Worm (Caenorhabditis elegans): ENCODE results near the gene Y38E10A.22.

Gene Y38E10A.22

ce11 chrII:12679635-12680034, 2.0 kb upstream of the Y38E10A.22 start, which contains the start of the genes Y38E10A.33 and cox-10 (continued):
- TF ChIP-seq unc-30 (tag; optimal IDR thresholded peaks at IDR 0.05): no peak
- TF ChIP-seq skn-1 (tag; optimal IDR thresholded peaks at IDR 0.05): peak; percentile 71
- no peak for TF ChIP-seq ceh-63 (GFP tag; optimal IDR thresholded peaks at IDR 0.05)
- TF ChIP-seq elt-3 (tag; optimal IDR thresholded peaks at IDR 0.05): peak in 1 of 6 experiments; percentile 54
- peak; percentile 65 for TF ChIP-seq C16A3.4 (tag; optimal IDR thresholded peaks at IDR 0.05)
- TF ChIP-seq nhr-237 (tag; optimal IDR thresholded peaks at IDR 0.05): no peak
- TF ChIP-seq nhr-12 (tag; optimal IDR thresholded peaks at IDR 0.05): no peak
- peak; percentile 80 for TF ChIP-seq nhr-85 (tag)
- TF ChIP-seq jun-1 (tag; optimal IDR thresholded peaks at IDR 0.05): peak; percentile 12
- no peak for TF ChIP-seq zag-1 (tag; optimal IDR thresholded peaks at IDR 0.05)
- TF ChIP-seq vab-15 (tag; optimal IDR thresholded peaks at IDR 0.05): no peak
- no peak for TF ChIP-seq pax-3 (tag; optimal IDR thresholded peaks at IDR 0.05)
- peak; percentile 60 for TF ChIP-seq lin-39 (tag; optimal IDR thresholded peaks at IDR 0.05)
- no peak for TF ChIP-seq C34B4.2 (tag; optimal IDR thresholded peaks at IDR 0.05)
- no peak for TF ChIP-seq F16B12.6 (tag; optimal IDR thresholded peaks at IDR 0.05)
- peak; percentile 38 for TF ChIP-seq lin-15B (tag; optimal IDR thresholded peaks at IDR 0.05)
- TF ChIP-seq snpc-4 (tag; optimal IDR thresholded peaks at IDR 0.05): peak; percentile 55
- peak; percentile 88 to 95 (median 93) for TF ChIP-seq dpl-1 (GFP tag; optimal IDR thresholded peaks at IDR 0.05)
- TF ChIP-seq lir-3 (tag; optimal IDR thresholded peaks at IDR 0.05; ENCODE audit: poor library complexity): no peak
- TF ChIP-seq aha-1 (tag; optimal IDR thresholded peaks at IDR 0.05): no peak
- TF ChIP-seq unc-86 (tag; optimal IDR thresholded peaks at IDR 0.05): peak; percentile 62
- peak; percentile 32; the same call in 1 of the 2 replicates for TF ChIP-seq ceh-88 (GFP tag; IDR thresholded peaks at IDR 0.05)
- no peak for TF ChIP-seq nhr-11 (tag; optimal IDR thresholded peaks at IDR 0.05)
- no peak for TF ChIP-seq elt-2 (tag; optimal IDR thresholded peaks at IDR 0.05)
- TF ChIP-seq mep-1 (tag; optimal IDR thresholded peaks at IDR 0.05): peak; percentile 37
- peak; percentile 49 for TF ChIP-seq blmp-1 (tag; optimal IDR thresholded peaks at IDR 0.05)
- peak; percentile 79 for TF ChIP-seq dsc-1 (tag; optimal IDR thresholded peaks at IDR 0.05)
- TF ChIP-seq snu-23 (GFP tag; optimal IDR thresholded peaks at IDR 0.05): peak; percentile 83
- TF ChIP-seq pag-3 (tag; optimal IDR thresholded peaks at IDR 0.05; ENCODE audit: borderline replicate concordance, insufficient read depth): no peak
- peak; percentile 78 for TF ChIP-seq nhr-71 (tag; optimal IDR thresholded peaks at IDR 0.05)
- peak; percentile 11 for TF ChIP-seq ceh-90 (tag; optimal IDR thresholded peaks at IDR 0.05)
- no peak for TF ChIP-seq rnt-1 (tag; optimal IDR thresholded peaks at IDR 0.05)
- no peak for TF ChIP-seq mef-2 (tag; optimal IDR thresholded peaks at IDR 0.05)
- TF ChIP-seq sox-4 (tag; optimal IDR thresholded peaks at IDR 0.05): peak; percentile 60
- no peak for TF ChIP-seq ztf-4 (tag; optimal IDR thresholded peaks at IDR 0.05)
- TF ChIP-seq nhr-28 (tag; optimal IDR thresholded peaks at IDR 0.05): no peak
- peak; percentile 73 for TF ChIP-seq swsn-7 (tag; optimal IDR thresholded peaks at IDR 0.05)
- TF ChIP-seq xbp-1 (tag; optimal IDR thresholded peaks at IDR 0.05): peak; percentile 70
- no peak for TF ChIP-seq fkh-10 (GFP tag; optimal IDR thresholded peaks at IDR 0.05)
- TF ChIP-seq ces-1 (GFP tag; optimal IDR thresholded peaks at IDR 0.05): no peak
- peak; percentile 69 for TF ChIP-seq nhr-20 (tag; optimal IDR thresholded peaks at IDR 0.05)
- TF ChIP-seq fos-1 (tag; optimal IDR thresholded peaks at IDR 0.05): no peak
- no peak for TF ChIP-seq nhr-76 (tag; optimal IDR thresholded peaks at IDR 0.05)
- peak; percentile 66 to 94 for TF ChIP-seq efl-1 (optimal IDR thresholded peaks at IDR 0.05)
- TF ChIP-seq efl-1 (GFP tag; optimal IDR thresholded peaks at IDR 0.05 in 1 of 2): peak; percentile 95 to 100
- TF ChIP-seq zip-4 (GFP tag; optimal IDR thresholded peaks at IDR 0.05): peak; percentile 40
- TF ChIP-seq sup-37 (GFP tag; optimal IDR thresholded peaks at IDR 0.05): no peak
- peak; percentile 85 for TF ChIP-seq tbx-2 (tag; optimal IDR thresholded peaks at IDR 0.05)
- TF ChIP-seq tlp-1 (tag; optimal IDR thresholded peaks at IDR 0.05): no peak
- peak in 1 of 2 experiments; percentile 38 for TF ChIP-seq ztf-11 (tag; optimal IDR thresholded peaks at IDR 0.05)
- no peak for TF ChIP-seq nhr-84 (tag; optimal IDR thresholded peaks at IDR 0.05)
- no peak for TF ChIP-seq hpl-2 (GFP tag; optimal IDR thresholded peaks at IDR 0.05)
- peak; percentile 36 for TF ChIP-seq unc-130 (tag; optimal IDR thresholded peaks at IDR 0.05)
- TF ChIP-seq lin-35 (GFP tag; optimal IDR thresholded peaks at IDR 0.05): peak; percentile 91 to 94

All from whole organism, L1 larva.